Fruit fly (Drosophila melanogaster): ENCODE data around the gene SoYb.

DNA sequence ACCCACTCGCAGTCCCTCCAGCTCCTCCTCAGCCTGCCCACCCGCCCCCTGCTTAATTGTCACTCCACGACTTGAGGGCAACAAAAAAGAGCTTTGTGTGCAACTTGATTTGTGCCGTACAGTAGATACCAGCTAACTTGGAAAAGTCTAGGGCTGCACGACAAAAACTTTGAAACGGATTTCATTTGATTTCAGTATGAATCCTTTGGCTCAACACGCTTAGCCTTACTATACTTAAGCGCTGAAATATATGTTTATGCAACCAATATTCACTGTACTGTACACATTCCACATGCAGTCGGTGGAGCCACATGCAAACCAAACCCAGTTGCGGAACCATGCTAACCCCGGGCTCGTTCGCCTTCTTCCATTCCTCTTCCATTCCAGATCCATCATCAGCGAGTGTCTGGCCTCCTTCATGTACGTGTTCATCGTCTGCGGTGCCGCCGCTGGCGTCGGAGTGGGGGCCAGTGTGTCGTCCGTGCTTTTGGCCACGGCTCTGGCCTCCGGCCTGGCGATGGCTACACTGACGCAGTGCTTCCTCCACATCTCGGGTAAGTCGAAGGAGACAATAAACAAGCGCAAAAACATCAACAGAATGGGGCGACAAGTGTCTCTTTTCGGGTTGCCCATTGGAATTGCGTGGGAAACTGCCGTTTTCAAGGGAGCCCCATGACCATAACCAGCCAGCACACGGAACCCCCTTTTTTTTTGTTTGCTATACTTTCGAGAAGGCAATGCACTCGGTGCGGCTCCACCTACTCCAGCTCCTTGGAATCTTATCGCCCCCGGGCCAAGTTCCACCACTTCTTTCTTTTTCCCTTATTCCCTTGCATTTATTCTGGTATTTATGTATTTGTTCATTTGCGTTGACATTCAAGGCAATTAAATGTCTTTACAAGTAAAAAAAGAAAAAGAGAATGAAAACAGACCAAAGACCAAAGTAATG is 15.9 kb downstream of the SoYb start:
- TF ChIP-seq Dfd (GFP tag; optimal IDR thresholded peaks at IDR 0.05) (no peak), CG32264 (GFP tag; optimal IDR thresholded peaks at IDR 0.05) (peak; percentile 81), Myc (optimal IDR thresholded peaks at IDR 0.05) (no peak), Jra (GFP tag; optimal IDR thresholded peaks at IDR 0.05) (peak; percentile 69)
